Fruit fly (Drosophila melanogaster) whole organism, embryonic: ENCODE data around the gene Takl2.

Experiments used
- CG12155 ChIP-seq: fragments of 200-800 bp; sonication (Bioruptor generic); optimal IDR thresholded peaks from 3 replicates; lab custom pipeline; 2016; ENCODE audit warnings: missing biosample characterization, missing genetic modification characterization
- Doc2 ChIP-seq: fragments of 200-800 bp; sonication (Bioruptor generic); IDR thresholded peaks from 2 replicates; pipeline ENCODE4 v1.3.6; 2022; ENCODE audit warnings: missing biosample characterization, missing genetic modification characterization
- insv ChIP-seq, 2 experiments: fragments of 200-800 bp; sonication (Bioruptor generic); optimal IDR thresholded peaks; 3 replicates each; lab custom pipeline; 2016 to 2018; ENCODE audit warnings: missing biosample characterization in 2 of 2, missing genetic modification characterization in 2 of 2
- mirr ChIP-seq: fragments of 200-800 bp; sonication (Bioruptor generic); optimal IDR thresholded peaks from 3 replicates; lab custom pipeline; 2018; ENCODE audit warnings: missing biosample characterization, mild to moderate bottlenecking, missing genetic modification characterization

DNA sequence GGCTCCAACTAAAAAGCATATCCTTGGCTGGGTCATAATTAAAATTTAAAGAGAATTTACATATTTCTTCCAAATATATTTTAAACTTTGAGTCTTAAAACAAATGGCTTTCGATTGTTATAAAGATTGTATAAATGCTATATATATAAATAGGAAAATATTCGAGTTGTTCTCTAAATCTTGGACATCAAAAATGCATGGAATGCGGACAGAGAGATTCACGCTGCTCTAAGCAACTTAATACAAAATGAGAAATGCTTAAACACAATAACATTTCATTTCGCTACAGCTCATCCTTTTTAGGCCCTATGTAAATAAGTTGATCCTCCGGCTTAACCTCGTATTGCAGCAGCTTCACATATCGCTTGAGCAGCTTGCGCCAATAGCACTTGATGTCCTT lies 15.3 kb upstream of the Takl2 start, which contains the start of gene CG31139:
- TF ChIP-seq CG12155 (GFP tag; lab: Kevin White, UChicago) (no peak), insv (GFP tag; optimal IDR thresholded peaks at IDR 0.05; lab: Kevin White, UChicago) (no peak), Doc2 (no peak), mirr (GFP tag; lab: Kevin White, UChicago) (no peak)
